Worm (Caenorhabditis elegans) whole organism, L4 larva: ENCODE measurements around the gene K03A11.6.

Source experiments
- Y105C5A.15 ChIP-seq: fragments of 200-800 bp; sonication (Bioruptor generic); IDR thresholded peaks from 2 replicates; pipeline ENCODE4 v1.3.6; 2022; ENCODE audit warnings: missing genetic modification characterization, missing compliant biosample characterization
- aha-1 ChIP-seq: fragments of 150-350 bp; peaks from one replicate; lab custom pipeline; 2014; ENCODE audit warnings: missing biosample characterization, missing genetic modification characterization
- hlh-11 ChIP-seq: fragments of 200-800 bp; sonication (Bioruptor generic); optimal IDR thresholded peaks from 2 replicates; lab custom pipeline; 2018; ENCODE audit warnings: mild to moderate bottlenecking, missing genetic modification characterization, missing compliant biosample characterization
- hmg-1.1 ChIP-seq: fragments of 200-800 bp; sonication (Bioruptor generic); IDR thresholded peaks from 2 replicates; pipeline ENCODE4 v1.3.6; 2022; ENCODE audit warnings: missing genetic modification reagents, missing genetic modification characterization, missing compliant biosample characterization
- lim-7 ChIP-seq: fragments of 200-800 bp; sonication (Bioruptor generic); IDR thresholded peaks from 2 replicates; pipeline ENCODE4 v1.3.6; 2022; ENCODE audit warnings: missing genetic modification characterization, missing compliant biosample characterization
- lin-1 ChIP-seq: fragments of 200-800 bp; sonication (Bioruptor generic); IDR thresholded peaks from 2 replicates; pipeline ENCODE4 v1.3.6; 2022; ENCODE audit warnings: missing genetic modification reagents, missing genetic modification characterization, missing compliant biosample characterization
- mdt-29 ChIP-seq: fragments of 200-800 bp; sonication (Bioruptor generic); IDR thresholded peaks from 2 replicates; pipeline ENCODE4 v1.3.6; 2022; ENCODE audit warnings: missing genetic modification reagents, missing genetic modification characterization, missing compliant biosample characterization
- mes-2 ChIP-seq: sonication (generic microtip); optimal IDR thresholded peaks from 2 replicates; lab custom pipeline; 2016; ENCODE audit warnings: missing genotype, mild to moderate bottlenecking, missing genetic modification characterization, missing compliant biosample characterization; ENCODE audit not compliant: poor library complexity, severe bottlenecking
- nhr-102 ChIP-seq: sonication (generic microtip); optimal IDR thresholded peaks from 2 replicates; lab custom pipeline; 2016; ENCODE audit warnings: mild to moderate bottlenecking, missing genetic modification characterization, moderate library complexity, missing compliant biosample characterization
- nhr-28 ChIP-seq: fragments of 150-350 bp; optimal IDR thresholded peaks from 2 replicates; lab custom pipeline; 2014; ENCODE audit warnings: missing biosample characterization, missing genetic modification characterization

K03A11.6 gene

DNA sequence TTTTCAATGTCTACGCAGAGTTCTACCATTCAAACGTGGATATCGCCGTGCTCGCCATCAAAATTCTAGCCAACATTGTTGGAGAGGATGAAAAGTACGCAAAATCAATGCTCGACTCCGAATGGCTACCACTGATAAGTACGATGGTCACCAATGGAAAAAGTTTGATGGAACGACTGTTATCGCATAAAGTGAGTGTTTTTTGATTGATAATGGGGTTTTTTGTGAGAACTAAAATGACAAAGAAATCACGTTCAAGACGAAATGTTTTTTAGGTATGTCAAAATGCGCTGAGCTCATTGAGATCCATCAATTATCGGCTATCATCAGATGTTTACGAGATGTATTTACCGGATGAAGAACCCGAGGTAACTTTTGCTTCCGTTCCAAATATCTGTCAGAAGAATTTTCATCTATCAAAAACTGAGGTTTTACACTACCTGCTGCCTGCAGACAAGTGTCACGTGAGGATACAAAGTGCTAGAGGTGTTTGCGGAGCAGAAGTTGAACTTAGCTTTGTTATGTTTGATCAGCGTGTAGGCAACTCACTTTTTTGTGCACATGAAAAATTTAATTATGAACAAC lies 50.6 kb downstream of the K03A11.6 start (continued):
- TF ChIP-seq lin-1 (GFP tag; lab: Robert Waterston, UW) (no peak), nhr-28 (peak; percentile 59), mes-2 (peak; percentile 1), lim-7 (GFP tag; lab: Robert Waterston, UW) (no peak), aha-1 (tag; lab: Kevin White, UChicago) (peak; percentile 75), mdt-29 (0 out of 2 replicates have a peak, but pooled peaks have one; percentile 43), Y105C5A.15 (GFP tag; lab: Robert Waterston, UW) (no peak), nhr-102 (tag; lab: Kevin White, UChicago) (peak; percentile 3), hmg-1.1 (GFP tag; lab: Robert Waterston, UW) (no peak), hlh-11 (tag; lab: Kevin White, UChicago) (peak; percentile 70)
- TF ChIP-seq, all 104 proteins: peak for 21
